Fruit fly (Drosophila melanogaster) whole organism, embryonic: ENCODE data around the gene mib1.

Experiments
- ATbp ChIP-seq: fragments of 200-800 bp; sonication (Bioruptor generic); optimal IDR thresholded peaks from 2 replicates; lab custom pipeline; 2017; ENCODE audit warnings: missing biosample characterization, mild to moderate bottlenecking, missing genetic modification characterization, missing genetic modification reagents
- Bteb2 ChIP-seq: fragments of 200-800 bp; sonication (Bioruptor generic); optimal IDR thresholded peaks from 2 replicates; lab custom pipeline; 2016; ENCODE audit warnings: missing biosample characterization, missing genetic modification characterization
- CG10462 ChIP-seq: fragments of 200-800 bp; sonication (Bioruptor generic); optimal IDR thresholded peaks from 2 replicates; lab custom pipeline; 2016; ENCODE audit warnings: missing biosample characterization, missing genetic modification characterization
- CG10979 ChIP-seq: fragments of 200-800 bp; sonication (Bioruptor generic); optimal IDR thresholded peaks from 2 replicates; lab custom pipeline; 2018; ENCODE audit warnings: missing biosample characterization, mild to moderate bottlenecking, missing genetic modification characterization, moderate library complexity
- CG11093 ChIP-seq: fragments of 200-800 bp; sonication (Bioruptor generic); IDR thresholded peaks from 3 replicates; pipeline ENCODE4 v1.3.6; 2022; ENCODE audit warnings: missing biosample characterization, missing genetic modification characterization
- CG11504 ChIP-seq: fragments of 200-800 bp; sonication (Bioruptor generic); optimal IDR thresholded peaks from 3 replicates; lab custom pipeline; 2019; ENCODE audit warnings: missing biosample characterization, mild to moderate bottlenecking, missing genetic modification characterization, moderate library complexity
- CG11695 ChIP-seq: fragments of 200-800 bp; sonication (Bioruptor generic); IDR thresholded peaks from 3 replicates; pipeline ENCODE4 v1.3.6; 2022; ENCODE audit warnings: missing biosample characterization, missing genetic modification characterization
- CG12104 ChIP-seq: fragments of 200-800 bp; sonication (Bioruptor generic); optimal IDR thresholded peaks from 3 replicates; lab custom pipeline; 2016; ENCODE audit warnings: missing biosample characterization, missing genetic modification characterization
- CG14667 ChIP-seq: fragments of 200-800 bp; sonication (Bioruptor generic); IDR thresholded peaks from 2 replicates; pipeline ENCODE4 v1.3.6; 2022; ENCODE audit warnings: missing biosample characterization, missing genetic modification characterization
- CG15269 ChIP-seq: fragments of 200-800 bp; sonication (Bioruptor generic); optimal IDR thresholded peaks from 2 replicates; lab custom pipeline; 2018; ENCODE audit warnings: missing biosample characterization, mild to moderate bottlenecking, missing genetic modification characterization, moderate library complexity
- CG1602 ChIP-seq: fragments of 200-800 bp; sonication (Bioruptor generic); optimal IDR thresholded peaks from 3 replicates; lab custom pipeline; 2016; ENCODE audit warnings: missing biosample characterization, missing genetic modification characterization
- CG17359 ChIP-seq: fragments of 200-800 bp; sonication (Bioruptor generic); optimal IDR thresholded peaks from 3 replicates; lab custom pipeline; 2018; ENCODE audit warnings: missing biosample characterization, mild to moderate bottlenecking, missing genetic modification characterization, moderate library complexity
- CG2120 ChIP-seq: fragments of 200-800 bp; sonication (Bioruptor generic); optimal IDR thresholded peaks from 3 replicates; lab custom pipeline; 2016; ENCODE audit warnings: missing biosample characterization, missing genetic modification characterization
- CG30403 ChIP-seq: fragments of 200-800 bp; sonication (Bioruptor generic); optimal IDR thresholded peaks from 3 replicates; lab custom pipeline; 2016; ENCODE audit warnings: missing biosample characterization, missing genetic modification characterization
- CG31224 ChIP-seq: fragments of 200-800 bp; sonication (Bioruptor generic); IDR thresholded peaks from 2 replicates; pipeline ENCODE4 v1.3.6; 2022; ENCODE audit warnings: missing biosample characterization, missing genetic modification characterization
- CG32767 ChIP-seq: fragments of 200-800 bp; sonication (Bioruptor generic); IDR thresholded peaks from 2 replicates; pipeline ENCODE4 v1.3.6; 2022; ENCODE audit warnings: missing biosample characterization, missing genetic modification characterization
- CG5953 ChIP-seq: fragments of 200-800 bp; sonication (Bioruptor generic); IDR thresholded peaks from 2 replicates; pipeline ENCODE4 v1.3.6; 2022; ENCODE audit warnings: missing biosample characterization, missing genetic modification characterization
- CG6689 ChIP-seq: fragments of 200-800 bp; sonication (Bioruptor generic); IDR thresholded peaks from 2 replicates; pipeline ENCODE4 v1.3.6; 2022; ENCODE audit warnings: missing biosample characterization, missing genetic modification characterization
- Chrac-16 ChIP-seq: fragments of 200-800 bp; sonication (Bioruptor generic); optimal IDR thresholded peaks from 3 replicates; lab custom pipeline; 2016; ENCODE audit warnings: missing biosample characterization, missing genetic modification characterization
- CrebB ChIP-seq: fragments of 200-800 bp; sonication (Bioruptor generic); optimal IDR thresholded peaks from 3 replicates; lab custom pipeline; 2018; ENCODE audit warnings: missing biosample characterization, mild to moderate bottlenecking, missing genetic modification characterization
- D ChIP-seq, 2 experiments: fragments of 200-800 bp in 1 of 2; fragments of >200 bp in 1 of 2; sonication (Bioruptor generic) in 1 of 2; optimal IDR thresholded peaks; 2 replicates in 1 of 2; 3 replicates in 1 of 2; lab custom pipeline; 2017; ENCODE audit warnings: mild to moderate bottlenecking in 1 of 2, missing biosample characterization in 1 of 2, missing genetic modification characterization in 1 of 2, missing genetic modification reagents in 1 of 2
- Deaf1 ChIP-seq: fragments of 200-800 bp; optimal IDR thresholded peaks from 3 replicates; lab custom pipeline; 2019; ENCODE audit warnings: missing biosample characterization, mild to moderate bottlenecking, missing genetic modification characterization, moderate library complexity
- E2f1 ChIP-seq: fragments of 200-800 bp; sonication (Bioruptor generic); IDR thresholded peaks from 2 replicates; pipeline ENCODE4 v1.3.6; 2022; ENCODE audit warnings: missing biosample characterization, missing genetic modification characterization
- HLH3B ChIP-seq: fragments of 200-800 bp; sonication (Bioruptor generic); IDR thresholded peaks from 2 replicates; pipeline ENCODE4 v1.3.6; 2022; ENCODE audit warnings: missing biosample characterization, missing genetic modification characterization
- Meics ChIP-seq: fragments of 200-800 bp; sonication (Bioruptor generic); optimal IDR thresholded peaks from 2 replicates; lab custom pipeline; 2017; ENCODE audit warnings: missing biosample characterization, mild to moderate bottlenecking, missing genetic modification characterization
- Optix ChIP-seq: fragments of 200-800 bp; sonication (Bioruptor generic); IDR thresholded peaks from 3 replicates; pipeline ENCODE4 v1.3.6; 2022; ENCODE audit warnings: missing biosample characterization, missing genetic modification characterization
- PHDP ChIP-seq: fragments of 200-800 bp; sonication (Bioruptor generic); optimal IDR thresholded peaks from 3 replicates; lab custom pipeline; 2018; ENCODE audit warnings: missing biosample characterization, mild to moderate bottlenecking, missing genetic modification characterization, moderate library complexity
- Pdp1 ChIP-seq, 2 experiments: fragments of 200-800 bp; sonication (Bioruptor generic); optimal IDR thresholded peaks; 3 replicates each; lab custom pipeline; 2016; ENCODE audit warnings: missing biosample characterization in 2 of 2, missing genetic modification characterization in 2 of 2, mild to moderate bottlenecking in 1 of 2, moderate library complexity in 1 of 2
- Six4 ChIP-seq: fragments of 200-800 bp; sonication (Bioruptor generic); optimal IDR thresholded peaks from 2 replicates; lab custom pipeline; 2016; ENCODE audit warnings: missing biosample characterization, missing genetic modification characterization
- Sox102F ChIP-seq: fragments of 200-800 bp; sonication (Bioruptor generic); optimal IDR thresholded peaks from 2 replicates; lab custom pipeline; 2018; ENCODE audit warnings: missing biosample characterization, mild to moderate bottlenecking, missing genetic modification characterization, moderate library complexity
- ap ChIP-seq: fragments of 200-800 bp; sonication (Bioruptor generic); IDR thresholded peaks from 2 replicates; pipeline ENCODE4 v1.3.6; 2022; ENCODE audit warnings: missing biosample characterization, missing genetic modification characterization
- bsh ChIP-seq, 2 experiments: fragments of 200-800 bp; sonication (Bioruptor generic); optimal IDR thresholded peaks; 2 replicates each; lab custom pipeline; 2017 to 2018; ENCODE audit warnings: mild to moderate bottlenecking in 2 of 2, missing biosample characterization in 2 of 2, missing genetic modification characterization in 2 of 2, moderate library complexity in 1 of 2
- cwo ChIP-seq: fragments of 200-800 bp; sonication (Bioruptor generic); optimal IDR thresholded peaks from 3 replicates; lab custom pipeline; 2017; ENCODE audit warnings: missing biosample characterization, missing genetic modification characterization, mild to moderate bottlenecking, moderate library complexity, missing genetic modification reagents
- dmrt11E ChIP-seq: fragments of 200-800 bp; sonication (Bioruptor generic); optimal IDR thresholded peaks from 3 replicates; lab custom pipeline; 2018; ENCODE audit warnings: missing biosample characterization, mild to moderate bottlenecking, missing genetic modification characterization, moderate library complexity
- fd64A ChIP-seq: fragments of 200-800 bp; sonication (Bioruptor generic); optimal IDR thresholded peaks from 3 replicates; lab custom pipeline; 2018; ENCODE audit warnings: missing biosample characterization, mild to moderate bottlenecking, missing genetic modification characterization
- gcm ChIP-seq: fragments of 200-800 bp; sonication (Bioruptor generic); optimal IDR thresholded peaks from 2 replicates; lab custom pipeline; 2019; ENCODE audit warnings: missing biosample characterization, mild to moderate bottlenecking, missing genetic modification characterization, moderate library complexity
- gcm2 ChIP-seq: fragments of 200-800 bp; sonication (Bioruptor generic); optimal IDR thresholded peaks from 2 replicates; lab custom pipeline; 2016; ENCODE audit warnings: missing biosample characterization, missing genetic modification characterization
- gem ChIP-seq: fragments of 200-800 bp; sonication (Bioruptor generic); optimal IDR thresholded peaks from 2 replicates; lab custom pipeline; 2019; ENCODE audit warnings: missing biosample characterization, mild to moderate bottlenecking, missing genetic modification characterization, moderate library complexity
- ham ChIP-seq: fragments of 200-800 bp; sonication (Bioruptor generic); IDR thresholded peaks from 2 replicates; pipeline ENCODE4 v1.3.6; 2022; ENCODE audit warnings: missing biosample characterization, missing genetic modification characterization
- knrl ChIP-seq: fragments of 200-800 bp; sonication (Bioruptor generic); IDR thresholded peaks from 3 replicates; pipeline ENCODE4 v1.3.6; 2022; ENCODE audit warnings: missing biosample characterization, missing genetic modification characterization; ENCODE audit not compliant: partially characterized antibody
- lab ChIP-seq: fragments of 200-800 bp; sonication (Bioruptor generic); optimal IDR thresholded peaks from 3 replicates; lab custom pipeline; 2017; ENCODE audit warnings: missing biosample characterization, missing genetic modification characterization, mild to moderate bottlenecking, moderate library complexity, missing genetic modification reagents
- lola ChIP-seq, 3 experiments: fragments of >200 bp in 2 of 3; fragments of 200-800 bp in 1 of 3; sonication (Bioruptor generic) in 1 of 3; optimal IDR thresholded peaks; 2 replicates each; lab custom pipeline; 2017 to 2019; ENCODE audit warnings: missing biosample characterization in 3 of 3, missing genetic modification characterization in 3 of 3, mild to moderate bottlenecking in 1 of 3, moderate library complexity in 1 of 3
- otp ChIP-seq: fragments of 200-800 bp; sonication (Bioruptor generic); IDR thresholded peaks from 3 replicates; pipeline ENCODE4, ENCODE4 v1.3.6; 2022; ENCODE audit warnings: missing biosample characterization, missing genetic modification characterization
- row ChIP-seq: fragments of 200-800 bp; sonication (Bioruptor generic); IDR thresholded peaks from 3 replicates; pipeline ENCODE4 v1.3.6; 2022; ENCODE audit warnings: missing biosample characterization, missing genetic modification characterization
- seq ChIP-seq: fragments of 200-800 bp; sonication (Bioruptor generic); IDR thresholded peaks from 2 replicates; pipeline ENCODE4 v1.3.6; 2022; ENCODE audit warnings: missing biosample characterization, missing genetic modification characterization
- slou ChIP-seq: fragments of 200-800 bp; sonication (Bioruptor generic); optimal IDR thresholded peaks from 3 replicates; lab custom pipeline; 2016; ENCODE audit warnings: missing biosample characterization, missing genetic modification characterization
- stc ChIP-seq: fragments of 200-800 bp; sonication (Bioruptor generic); IDR thresholded peaks from 2 replicates; pipeline ENCODE4 v1.3.6; 2022; ENCODE audit warnings: missing biosample characterization, missing genetic modification characterization
- tin ChIP-seq: fragments of 200-800 bp; sonication (Bioruptor generic); optimal IDR thresholded peaks from 3 replicates; lab custom pipeline; 2016; ENCODE audit warnings: missing biosample characterization, missing genetic modification characterization
- vvl ChIP-seq: fragments of 200-800 bp; sonication (Bioruptor generic); IDR thresholded peaks from 2 replicates; pipeline ENCODE4 v1.3.6; 2022; ENCODE audit warnings: missing biosample characterization, missing genetic modification characterization

Gene mib1

DNA sequence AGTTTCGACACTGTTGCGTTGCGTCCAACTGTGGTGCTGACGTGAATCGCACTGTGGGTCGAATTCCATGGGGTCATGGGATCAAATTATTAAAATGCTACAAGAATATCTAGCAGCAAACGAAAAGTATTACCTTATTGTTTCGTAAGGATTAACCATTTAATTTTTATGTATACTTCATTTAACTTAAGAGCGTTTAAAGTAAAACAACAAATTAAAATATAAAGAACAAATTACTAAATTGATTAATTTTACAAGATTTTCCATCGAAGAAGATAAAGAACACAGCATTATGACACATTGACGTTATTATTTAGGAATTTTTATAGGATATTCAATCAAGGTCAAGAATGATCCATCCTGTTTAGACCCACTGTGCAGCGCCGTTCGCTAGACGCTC lies 42.5 kb upstream of the mib1 start (continued):
- TF ChIP-seq row (peak; percentile 40; the same call in 2 of the 3 replicates), CG17359 (tag; lab: Kevin White, UChicago) (peak; percentile 24), CrebB (tag; lab: Kevin White, UChicago) (no peak), stc (GFP tag; lab: Robert Waterston, UW) (peak; percentile 26; the same call in 1 of the 2 replicates), E2f1 (0 out of 2 replicates have a peak, but pooled peaks have one; percentile 6), CG1602 (GFP tag; lab: Kevin White, UChicago) (peak; percentile 25), D (optimal IDR thresholded peaks at IDR 0.05; lab: Kevin White, UChicago) (no peak), D (GFP tag; optimal IDR thresholded peaks at IDR 0.05; lab: Kevin White, UChicago) (peak; percentile 43), CG30403 (peak; percentile 50), slou (GFP tag; lab: Kevin White, UChicago) (no peak), cwo (peak; percentile 34), Sox102F (GFP tag; lab: Kevin White, UChicago) (peak; percentile 72), gcm (GFP tag; lab: Kevin White, UChicago) (peak; percentile 53), gcm2 (GFP tag; lab: Kevin White, UChicago) (no peak), CG6689 (GFP tag; lab: Robert Waterston, UW) (peak; percentile 71), Bteb2 (peak; percentile 8), CG15269 (tag; lab: Kevin White, UChicago) (peak; percentile 68), dmrt11E (tag; lab: Kevin White, UChicago) (peak; percentile 15), lab (GFP tag; lab: Kevin White, UChicago) (peak; percentile 45), seq (GFP tag; lab: Robert Waterston, UW) (0 out of 2 replicates have a peak, but pooled peaks have one; percentile 16), fd64A (GFP tag; lab: Kevin White, UChicago) (no peak), lola (GFP tag; optimal IDR thresholded peaks at IDR 0.05; lab: Kevin White, UChicago) (peak in 1 of 3 experiments; percentile 35), Optix (0 out of 3 replicates have a peak, but pooled peaks have one; percentile 18), ham (GFP tag; lab: Robert Waterston, UW) (no peak), PHDP (tag; lab: Kevin White, UChicago) (peak; percentile 49), CG14667 (GFP tag; lab: Robert Waterston, UW) (no peak), knrl (GFP tag; lab: Robert Waterston, UW) (no peak), Six4 (GFP tag; lab: Kevin White, UChicago) (peak; percentile 14), gem (peak; percentile 77), Pdp1 (GFP tag; optimal IDR thresholded peaks at IDR 0.05; lab: Kevin White, UChicago) (no peak), ATbp (GFP tag; lab: Kevin White, UChicago) (peak; percentile 35), Meics (GFP tag; lab: Kevin White, UChicago) (peak; percentile 32), CG5953 (no peak), CG10979 (peak; percentile 49), ap (GFP tag; lab: Robert Waterston, UW) (peak; percentile 35; the same call in 1 of the 2 replicates), otp (GFP tag; lab: Robert Waterston, UW) (peak; percentile 28; the same call in 1 of the 3 replicates), CG11695 (GFP tag; lab: Robert Waterston, UW) (peak; percentile 64), CG12104 (GFP tag; lab: Kevin White, UChicago) (peak; percentile 11), CG11093 (GFP tag; lab: Robert Waterston, UW) (peak; percentile 45; the same call in 1 of the 3 replicates), HLH3B (GFP tag; lab: Robert Waterston, UW) (peak; percentile 18; the same call in 1 of the 2 replicates), bsh (GFP tag; optimal IDR thresholded peaks at IDR 0.05; lab: Kevin White, UChicago) (peak in 1 of 2 experiments; percentile 53), Deaf1 (tag; lab: Kevin White, UChicago) (peak; percentile 33), CG10462 (GFP tag; lab: Kevin White, UChicago) (peak; percentile 2), tin (GFP tag; lab: Kevin White, UChicago) (peak; percentile 30), vvl (peak; percentile 22; the same call in 1 of the 2 replicates), Chrac-16 (GFP tag; lab: Kevin White, UChicago) (peak; percentile 12), CG32767 (GFP tag; lab: Robert Waterston, UW) (0 out of 2 replicates have a peak, but pooled peaks have one; percentile 29), CG31224 (0 out of 2 replicates have a peak, but pooled peaks have one; percentile 11), CG11504 (tag; lab: Kevin White, UChicago) (peak; percentile 76), CG2120 (GFP tag; lab: Kevin White, UChicago) (peak; percentile 10)
